Worm (Caenorhabditis elegans): ENCODE data around the gene Y66D12A.13.

The Y66D12A.13 gene

DNA sequence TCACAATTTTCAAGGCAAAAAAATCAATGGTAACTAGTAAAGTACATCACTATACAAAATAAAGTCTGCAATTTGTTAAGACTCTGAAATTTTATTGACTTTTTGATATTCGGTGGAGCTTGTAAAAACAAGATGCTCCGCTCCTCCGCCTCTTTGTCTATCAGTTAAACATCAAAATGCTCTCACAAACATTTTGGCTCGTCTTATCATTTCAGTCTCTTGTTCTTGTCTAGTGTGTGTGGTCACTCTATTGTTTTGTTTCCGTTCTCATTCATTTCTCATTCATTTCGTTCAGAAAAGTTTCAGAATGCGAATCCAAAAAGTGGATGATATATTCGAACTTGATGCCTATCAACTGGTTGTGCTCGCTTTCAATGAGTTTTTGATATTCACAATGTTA, at the start of gene Y66D12A.13:
Gene Y66D12A.13, plus strand, starts transcription at position 301 of the 400 bp plus-strand sequence.
- TF ChIP-seq ztf-4 (tag; optimal IDR thresholded peaks at IDR 0.05) (no peak), snpc-4 (tag; optimal IDR thresholded peaks at IDR 0.05) (no peak), elt-3 (tag; optimal IDR thresholded peaks at IDR 0.05) (no peak), efl-1 (optimal IDR thresholded peaks at IDR 0.05) (no peak), efl-1 (GFP tag; optimal IDR thresholded peaks at IDR 0.05 in 1 of 2) (peak in 1 of 2 experiments; percentile 71), ceh-8 (GFP tag; optimal IDR thresholded peaks at IDR 0.05) (no peak), hpl-2 (GFP tag; optimal IDR thresholded peaks at IDR 0.05) (no peak)

DNA sequence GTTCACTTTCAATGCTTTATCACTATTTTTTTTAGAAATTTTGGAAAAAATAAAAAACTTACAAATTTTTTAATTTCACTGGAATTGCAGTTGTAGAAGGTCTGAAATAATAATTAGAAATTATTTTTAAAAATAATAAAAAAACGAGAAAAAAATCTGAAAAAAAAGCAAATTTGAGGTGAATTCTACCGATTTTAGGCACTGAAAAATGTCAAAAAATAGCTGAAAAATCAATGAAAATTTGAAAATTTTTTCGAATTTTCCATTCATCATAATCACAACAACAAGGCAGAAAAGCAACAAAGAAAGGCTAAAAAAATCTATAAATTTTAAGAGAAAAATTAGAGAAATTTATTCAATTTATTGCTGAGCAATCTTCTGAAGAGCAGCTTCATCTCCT, 47.5 kb upstream of the Y66D12A.13 start, which contains the start of gene nars-2:
Gene nars-2, minus strand, starts transcription at position 101 of the 400 bp plus-strand sequence.
- TF ChIP-seq efl-1 (optimal IDR thresholded peaks at IDR 0.05) (no peak), efl-1 (GFP tag; optimal IDR thresholded peaks at IDR 0.05 in 1 of 2) (no peak), mdl-1 (tag; optimal IDR thresholded peaks at IDR 0.05) (no peak), ztf-4 (tag; optimal IDR thresholded peaks at IDR 0.05) (no peak), fos-1 (tag; optimal IDR thresholded peaks at IDR 0.05) (no peak), jun-1 (tag; optimal IDR thresholded peaks at IDR 0.05) (no peak), vab-15 (tag; optimal IDR thresholded peaks at IDR 0.05) (no peak), elt-2 (tag; optimal IDR thresholded peaks at IDR 0.05) (no peak), nhr-90 (tag; optimal IDR thresholded peaks at IDR 0.05; ENCODE audit: poor library complexity) (no peak), lsy-2 (tag; optimal IDR thresholded peaks at IDR 0.05) (no peak), efl-3 (GFP tag; optimal IDR thresholded peaks at IDR 0.05) (no peak), F16B12.6 (tag; optimal IDR thresholded peaks at IDR 0.05) (no peak)

DNA sequence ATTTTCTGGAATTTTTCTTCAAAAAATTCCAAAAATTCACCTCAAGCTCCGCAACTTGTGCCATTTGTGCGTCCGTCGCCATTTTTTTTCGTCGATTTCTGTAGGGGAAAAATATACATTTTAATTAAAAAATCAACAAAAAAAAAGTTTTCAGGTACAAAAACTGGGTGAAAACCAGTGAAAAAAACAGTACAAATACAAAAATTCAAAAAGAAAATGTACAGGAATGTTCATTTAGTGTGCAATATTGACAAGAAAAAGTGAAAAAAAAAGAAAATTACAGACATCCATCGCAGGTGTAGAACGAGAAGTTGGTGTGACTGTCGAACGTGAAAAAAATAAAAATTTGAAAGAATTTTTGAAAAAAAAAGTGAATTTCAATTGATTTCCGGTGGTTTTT, 45.4 kb upstream of the Y66D12A.13 start, which contains the start of gene tin-10:
Gene tin-10, minus strand, starts transcription at position 101 of the 400 bp plus-strand sequence.
- TF ChIP-seq nhr-77 (tag; optimal IDR thresholded peaks at IDR 0.05), result no peak
- TF ChIP-seq alr-1 (tag; optimal IDR thresholded peaks at IDR 0.05; ENCODE audit: borderline replicate concordance), result no peak
- no peak for TF ChIP-seq nhr-19 (GFP tag; conservative IDR thresholded peaks at IDR 0.05)
- no peak for TF ChIP-seq sox-4 (tag; optimal IDR thresholded peaks at IDR 0.05)
- no peak for TF ChIP-seq pag-3 (tag; optimal IDR thresholded peaks at IDR 0.05; ENCODE audit: borderline replicate concordance, insufficient read depth)
- no peak for TF ChIP-seq unc-62 (GFP tag; optimal IDR thresholded peaks at IDR 0.05)
- TF ChIP-seq nhr-12 (tag; optimal IDR thresholded peaks at IDR 0.05), result no peak
- no peak for TF ChIP-seq xbp-1 (tag; optimal IDR thresholded peaks at IDR 0.05)
- no peak for TF ChIP-seq fos-1 (tag; optimal IDR thresholded peaks at IDR 0.05)
- no peak for TF ChIP-seq sptf-1 (tag; optimal IDR thresholded peaks at IDR 0.05)
- TF ChIP-seq F16B12.6 (tag; optimal IDR thresholded peaks at IDR 0.05), result no peak
- no peak for TF ChIP-seq rnt-1 (tag; optimal IDR thresholded peaks at IDR 0.05)
- TF ChIP-seq Y116A8C.19 (tag; optimal IDR thresholded peaks at IDR 0.05; ENCODE audit: borderline replicate concordance), result no peak
- no peak for TF ChIP-seq elt-3 (tag; optimal IDR thresholded peaks at IDR 0.05)

DNA sequence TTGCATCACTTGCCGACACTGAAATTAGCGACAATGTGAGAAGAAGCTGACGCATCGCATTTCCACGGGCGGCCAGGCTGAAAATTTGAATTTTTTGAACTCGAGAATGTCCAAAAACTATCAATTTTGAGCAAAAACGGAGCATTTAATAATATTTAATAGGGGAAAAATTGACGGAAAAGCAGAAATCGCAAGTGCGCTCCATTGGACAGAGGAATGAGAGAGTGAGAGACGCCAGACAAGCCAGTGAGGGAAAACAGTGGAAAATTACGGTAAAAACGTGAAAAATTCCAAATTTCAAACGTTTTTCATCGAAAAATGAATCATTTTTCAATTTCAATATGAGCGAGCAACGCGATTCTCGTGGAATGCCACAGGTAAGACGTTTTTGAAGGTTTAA, 43.0 kb upstream of the Y66D12A.13 start, which contains the start of the genes Y66D12A.21 and spe-6:
Gene Y66D12A.21, minus strand, starts transcription at position 90 of the 400 bp plus-strand sequence.
Gene spe-6, plus strand, starts transcription at position 276 of the 400 bp plus-strand sequence.
- TF ChIP-seq ceh-82 (tag; optimal IDR thresholded peaks at IDR 0.05) (peak in 1 of 3 experiments; percentile 12), nhr-47 (tag; optimal IDR thresholded peaks at IDR 0.05) (no peak), mef-2 (tag; optimal IDR thresholded peaks at IDR 0.05) (no peak), swsn-7 (tag; optimal IDR thresholded peaks at IDR 0.05) (no peak), lin-13 (GFP tag; optimal IDR thresholded peaks at IDR 0.05) (no peak), efl-1 (optimal IDR thresholded peaks at IDR 0.05) (peak; percentile 57 to 70), efl-1 (GFP tag; optimal IDR thresholded peaks at IDR 0.05 in 1 of 2) (peak; percentile 54 to 91), aha-1 (tag; optimal IDR thresholded peaks at IDR 0.05) (no peak), ztf-11 (tag; optimal IDR thresholded peaks at IDR 0.05) (no peak), aly-2 (tag; optimal IDR thresholded peaks at IDR 0.05) (no peak), nhr-71 (tag; optimal IDR thresholded peaks at IDR 0.05) (no peak), C34B4.2 (tag; optimal IDR thresholded peaks at IDR 0.05) (no peak), lin-35 (GFP tag; optimal IDR thresholded peaks at IDR 0.05) (peak; percentile 50 to 55), ets-5 (GFP tag; IDR thresholded peaks at IDR 0.05) (no peak), unc-130 (tag; optimal IDR thresholded peaks at IDR 0.05) (no peak), nhr-19 (GFP tag; conservative IDR thresholded peaks at IDR 0.05) (no peak), zip-4 (GFP tag; optimal IDR thresholded peaks at IDR 0.05) (no peak), skn-1 (tag; optimal IDR thresholded peaks at IDR 0.05) (peak; percentile 28), nhr-11 (tag; optimal IDR thresholded peaks at IDR 0.05) (no peak), grh-1 (GFP tag; IDR thresholded peaks at IDR 0.05) (no peak), snpc-4 (tag; optimal IDR thresholded peaks at IDR 0.05) (no peak), lin-39 (tag; optimal IDR thresholded peaks at IDR 0.05) (no peak), ces-1 (GFP tag; optimal IDR thresholded peaks at IDR 0.05) (no peak), egl-27 (tag; optimal IDR thresholded peaks at IDR 0.05) (no peak), nhr-12 (tag; optimal IDR thresholded peaks at IDR 0.05) (no peak)

Data from whole organism, L1 larva.